Fruit fly (Drosophila melanogaster) whole organism, wandering third instar larva: ENCODE results near the gene Claspin.

Experiments
- Abd-B ChIP-seq: fragments of >200 bp; optimal IDR thresholded peaks from 2 replicates; lab custom pipeline; 2017; ENCODE audit warnings: missing biosample characterization, missing genetic modification characterization
- CG32264 ChIP-seq: fragments of 200-800 bp; sonication (Bioruptor generic); optimal IDR thresholded peaks from 2 replicates; lab custom pipeline; 2016; ENCODE audit warnings: missing biosample characterization, missing genetic modification characterization
- CG9705 ChIP-seq: fragments of 200-800 bp; sonication (Bioruptor generic); optimal IDR thresholded peaks from 2 replicates; lab custom pipeline; 2018; ENCODE audit warnings: missing biosample characterization, mild to moderate bottlenecking, missing genetic modification characterization
- CrebA ChIP-seq: fragments of 200-800 bp; sonication (Bioruptor generic); optimal IDR thresholded peaks from 2 replicates; lab custom pipeline; 2016; ENCODE audit warnings: missing biosample characterization, mild to moderate bottlenecking, missing genetic modification characterization, borderline replicate concordance
- Dfd ChIP-seq: fragments of >200 bp; optimal IDR thresholded peaks from 2 replicates; lab custom pipeline; 2017; ENCODE audit warnings: missing biosample characterization, missing genetic modification characterization
- Dif ChIP-seq: fragments of 200-275, 200-300 bp; sonication (Bioruptor generic); optimal IDR thresholded peaks from 2 replicates; lab custom pipeline; 2018; ENCODE audit warnings: missing biosample characterization, missing genetic modification characterization; ENCODE audit not compliant: partially characterized antibody
- GATAd ChIP-seq: sonication (Bioruptor generic); optimal IDR thresholded peaks from 2 replicates; lab custom pipeline; 2016; ENCODE audit warnings: missing biosample characterization, missing genetic modification characterization
- HLH106 ChIP-seq: fragments of 200-800 bp; optimal IDR thresholded peaks from 3 replicates; lab custom pipeline; 2019; ENCODE audit warnings: missing biosample characterization, mild to moderate bottlenecking, missing genetic modification characterization, moderate library complexity
- Hr83 ChIP-seq: fragments of 200-300 bp; sonication (Bioruptor generic); optimal IDR thresholded peaks from 2 replicates; lab custom pipeline; 2016; ENCODE audit warnings: missing biosample characterization, mild to moderate bottlenecking, missing genetic modification characterization, moderate library complexity; ENCODE audit not compliant: poor library complexity, severe bottlenecking
- Jra ChIP-seq: sonication (Bioruptor generic); optimal IDR thresholded peaks from 2 replicates; lab custom pipeline; 2016; ENCODE audit warnings: missing biosample characterization, missing genetic modification characterization
- Myc ChIP-seq: fragments of >200 bp; optimal IDR thresholded peaks from 2 replicates; lab custom pipeline; 2017
- OdsH ChIP-seq: fragments of 200-800 bp; sonication (Bioruptor generic); optimal IDR thresholded peaks from 2 replicates; lab custom pipeline; 2016; ENCODE audit warnings: missing biosample characterization, mild to moderate bottlenecking, missing genetic modification characterization
- Sp1 ChIP-seq: fragments of 200-800 bp; sonication (Bioruptor generic); optimal IDR thresholded peaks from 3 replicates; lab custom pipeline; 2019; ENCODE audit warnings: missing biosample characterization, mild to moderate bottlenecking, missing genetic modification characterization, moderate library complexity
- Vsx2 ChIP-seq: fragments of 200-300, 225-300 bp; sonication (Bioruptor generic); optimal IDR thresholded peaks from 2 replicates; lab custom pipeline; 2018; ENCODE audit warnings: missing biosample characterization, missing genetic modification characterization; ENCODE audit not compliant: partially characterized antibody
- br ChIP-seq: fragments of 200-800 bp; sonication (Bioruptor generic); optimal IDR thresholded peaks from 2 replicates; lab custom pipeline; 2016; ENCODE audit warnings: missing biosample characterization, missing genetic modification characterization
- brk ChIP-seq: fragments of 200-800 bp; sonication (Bioruptor generic); optimal IDR thresholded peaks from 2 replicates; lab custom pipeline; 2016; ENCODE audit warnings: missing biosample characterization, mild to moderate bottlenecking, missing genetic modification characterization
- dl ChIP-seq, 2 experiments: fragments of 175-275, 200-275 bp in 1 of 2; fragments of 200-275 bp in 1 of 2; sonication (Bioruptor generic); optimal IDR thresholded peaks; lab custom pipeline; 2018; ENCODE audit warnings: mild to moderate bottlenecking in 2 of 2, missing biosample characterization in 2 of 2, missing genetic modification characterization in 2 of 2, moderate library complexity in 2 of 2; ENCODE audit not compliant: partially characterized antibody in 2 of 2, insufficient read depth in 1 of 2
- dmrt93B ChIP-seq: fragments of 200-800 bp; sonication (Bioruptor generic); optimal IDR thresholded peaks from 2 replicates; lab custom pipeline; 2018; ENCODE audit warnings: missing biosample characterization, mild to moderate bottlenecking, missing genetic modification characterization
- dsf ChIP-seq: sonication (Bioruptor generic); optimal IDR thresholded peaks from 2 replicates; lab custom pipeline; 2016; ENCODE audit warnings: missing biosample characterization, missing genetic modification characterization, borderline replicate concordance
- ey ChIP-seq: fragments of 200-800 bp; sonication (Bioruptor generic); optimal IDR thresholded peaks from 2 replicates; lab custom pipeline; 2016; ENCODE audit warnings: missing biosample characterization, missing genetic modification characterization
- foxo ChIP-seq, 2 experiments: fragments of 200-800 bp; sonication (Bioruptor generic); optimal IDR thresholded peaks; 2 replicates in 1 of 2; 3 replicates in 1 of 2; lab custom pipeline; 2016 to 2017; ENCODE audit warnings: missing biosample characterization in 2 of 2, missing genetic modification characterization in 2 of 2
- fru ChIP-seq: fragments of 200-800 bp; sonication (Bioruptor generic); optimal IDR thresholded peaks from 3 replicates; lab custom pipeline; 2016; ENCODE audit warnings: missing biosample characterization, mild to moderate bottlenecking, missing genetic modification characterization
- h ChIP-seq: fragments of 200-800 bp; sonication (Bioruptor generic); optimal IDR thresholded peaks from 3 replicates; lab custom pipeline; 2016; ENCODE audit warnings: missing biosample characterization, mild to moderate bottlenecking, missing genetic modification characterization
- jim ChIP-seq: fragments of 175-275, 200-325 bp; sonication (Bioruptor generic); optimal IDR thresholded peaks from 2 replicates; lab custom pipeline; 2016; ENCODE audit warnings: missing biosample characterization, mild to moderate bottlenecking, missing genetic modification characterization
- lola ChIP-seq: fragments of >200 bp; optimal IDR thresholded peaks from 2 replicates; lab custom pipeline; 2017; ENCODE audit warnings: missing biosample characterization, missing genetic modification characterization
- psq ChIP-seq: fragments of 200-800 bp; sonication (Bioruptor generic); optimal IDR thresholded peaks from 3 replicates; lab custom pipeline; 2017; ENCODE audit warnings: missing biosample characterization, mild to moderate bottlenecking, missing genetic modification characterization, moderate library complexity
- rgr ChIP-seq: fragments of 200-800 bp; sonication (Bioruptor generic); optimal IDR thresholded peaks from 3 replicates; lab custom pipeline; 2016; ENCODE audit warnings: missing biosample characterization, mild to moderate bottlenecking, missing genetic modification characterization
- tai ChIP-seq: sonication (Bioruptor generic); optimal IDR thresholded peaks from 2 replicates; lab custom pipeline; 2016; ENCODE audit warnings: missing biosample characterization, missing genetic modification characterization
- usp ChIP-seq: fragments of >200 bp; optimal IDR thresholded peaks from 2 replicates; lab custom pipeline; 2017; ENCODE audit warnings: missing biosample characterization, missing genetic modification characterization
- woc ChIP-seq: sonication (Bioruptor generic); optimal IDR thresholded peaks from 2 replicates; lab custom pipeline; 2016; ENCODE audit warnings: missing biosample characterization, mild to moderate bottlenecking, missing genetic modification characterization

Claspin gene

DNA sequence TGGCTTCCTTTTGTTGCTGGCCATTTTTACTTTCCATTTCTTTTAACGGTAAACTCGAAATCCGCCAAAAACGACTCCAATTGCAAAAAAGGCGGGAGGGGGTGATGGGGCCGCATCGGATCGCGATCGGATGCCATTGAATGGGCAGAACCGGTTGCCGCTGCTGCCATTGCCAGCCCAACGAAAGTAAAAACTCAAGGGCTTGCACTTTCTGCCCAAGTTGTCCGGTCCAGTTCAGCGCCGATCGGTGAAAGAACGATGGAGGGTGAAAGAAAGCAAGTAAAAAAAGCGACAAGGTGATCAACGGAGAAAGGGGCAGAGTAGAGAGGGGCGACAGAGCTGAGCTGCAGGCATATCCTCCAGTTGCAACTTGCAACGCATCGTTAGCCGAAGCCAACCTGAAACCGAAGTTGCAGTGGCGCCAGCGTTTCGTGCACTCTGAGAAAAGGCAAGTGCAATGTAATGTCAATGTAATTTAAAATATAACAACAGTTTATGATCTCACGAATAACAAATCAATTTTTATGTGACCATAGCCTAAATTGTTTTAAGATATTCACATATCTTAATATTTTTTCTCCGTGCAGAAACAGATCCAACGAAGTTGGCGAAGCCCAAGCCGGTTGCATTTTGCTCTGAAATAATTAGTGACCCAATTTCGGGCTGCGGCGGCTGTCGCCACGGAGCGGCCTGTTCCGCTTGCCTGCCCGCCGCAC, 8.9 kb upstream of the Claspin start:
- no peak for TF ChIP-seq jim (GFP tag; lab: Kevin White, UChicago)
- peak; percentile 31 for TF ChIP-seq woc (GFP tag; lab: Kevin White, UChicago)
- TF ChIP-seq rgr: peak; percentile 63
- TF ChIP-seq h (GFP tag; lab: Kevin White, UChicago): peak; percentile 77
- no peak for TF ChIP-seq Abd-B (GFP tag; lab: Kevin White, UChicago)
- no peak for TF ChIP-seq GATAd (GFP tag; lab: Kevin White, UChicago)
- TF ChIP-seq CG9705 (GFP tag; lab: Kevin White, UChicago): no peak
- TF ChIP-seq dmrt93B: peak; percentile 34
- no peak for TF ChIP-seq tai (GFP tag; lab: Kevin White, UChicago)
- TF ChIP-seq fru (GFP tag; lab: Kevin White, UChicago): peak; percentile 75
- no peak for TF ChIP-seq usp (GFP tag; lab: Kevin White, UChicago)
- no peak for TF ChIP-seq lola (GFP tag; lab: Kevin White, UChicago)
- peak; percentile 65 for TF ChIP-seq Sp1 (GFP tag; lab: Kevin White, UChicago)
- peak; percentile 68 for TF ChIP-seq HLH106 (tag; lab: Kevin White, UChicago)
- peak in 1 of 2 experiments; percentile 61 for TF ChIP-seq foxo (GFP tag; optimal IDR thresholded peaks at IDR 0.05; lab: Kevin White, UChicago)
- TF ChIP-seq Myc (lab: Kevin White, UChicago): no peak
- no peak for TF ChIP-seq dsf (GFP tag; lab: Kevin White, UChicago)
- TF ChIP-seq CG32264 (GFP tag; lab: Kevin White, UChicago): no peak
- TF ChIP-seq psq (GFP tag; lab: Kevin White, UChicago): peak; percentile 46
- no peak for TF ChIP-seq Jra (GFP tag; lab: Kevin White, UChicago)
- TF ChIP-seq br (GFP tag; lab: Kevin White, UChicago): peak; percentile 59
- peak; percentile 60 for TF ChIP-seq OdsH (GFP tag; lab: Kevin White, UChicago)
- peak; percentile 68 for TF ChIP-seq ey
- no peak for TF ChIP-seq Dfd
- no peak for TF ChIP-seq brk
- TF ChIP-seq Dif (GFP tag; lab: Kevin White, UChicago): no peak
- TF ChIP-seq, all 38 proteins: peak for 12

DNA sequence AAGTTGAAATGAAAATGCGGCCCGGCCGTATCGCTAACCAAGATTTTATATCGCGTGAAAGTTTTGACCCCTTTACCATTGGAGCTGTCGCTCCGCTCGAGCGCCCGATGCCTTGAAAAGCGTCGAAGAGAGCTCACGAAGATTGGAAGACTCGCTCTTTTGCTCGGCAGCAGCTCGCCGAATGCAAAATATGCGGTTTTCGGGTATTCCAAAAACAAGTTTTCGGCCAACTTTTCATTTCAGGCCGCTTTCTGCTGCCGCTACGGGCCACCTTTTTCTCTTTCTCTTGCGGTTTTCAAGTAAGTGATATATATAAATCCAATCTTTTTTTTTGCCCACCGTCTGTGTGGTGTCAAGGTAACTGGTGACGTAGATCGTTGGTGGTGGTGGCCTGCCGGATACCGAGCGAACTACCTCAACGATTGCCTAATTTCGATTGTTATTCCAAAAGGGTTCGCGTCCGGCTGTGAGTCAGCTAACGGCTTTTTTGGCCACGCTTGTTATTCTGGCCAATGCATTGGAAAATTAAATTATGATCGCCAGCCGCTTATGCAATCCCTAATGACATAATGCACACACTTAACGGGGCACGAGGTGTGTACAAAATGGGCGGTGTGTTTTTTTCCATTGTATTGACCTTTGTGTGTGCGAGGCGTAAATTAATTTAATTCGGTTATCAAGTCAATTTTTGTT, 5.4 kb upstream of the Claspin start, which contains the start of gene dyl:
dyl (minus strand) TSS at position 28 of the 693 bp plus-strand sequence.
- no peak for TF ChIP-seq psq (GFP tag; lab: Kevin White, UChicago)
- TF ChIP-seq fru (GFP tag; lab: Kevin White, UChicago): no peak
- TF ChIP-seq br (GFP tag; lab: Kevin White, UChicago): no peak
- no peak for TF ChIP-seq CG32264 (GFP tag; lab: Kevin White, UChicago)
- TF ChIP-seq dmrt93B: no peak
- TF ChIP-seq HLH106 (tag; lab: Kevin White, UChicago): no peak
- TF ChIP-seq Abd-B (GFP tag; lab: Kevin White, UChicago): no peak
- TF ChIP-seq OdsH (GFP tag; lab: Kevin White, UChicago): no peak
- no peak for TF ChIP-seq Hr83 (GFP tag; lab: Kevin White, UChicago)
- no peak for TF ChIP-seq GATAd (GFP tag; lab: Kevin White, UChicago)
- TF ChIP-seq Jra (GFP tag; lab: Kevin White, UChicago): no peak

DNA sequence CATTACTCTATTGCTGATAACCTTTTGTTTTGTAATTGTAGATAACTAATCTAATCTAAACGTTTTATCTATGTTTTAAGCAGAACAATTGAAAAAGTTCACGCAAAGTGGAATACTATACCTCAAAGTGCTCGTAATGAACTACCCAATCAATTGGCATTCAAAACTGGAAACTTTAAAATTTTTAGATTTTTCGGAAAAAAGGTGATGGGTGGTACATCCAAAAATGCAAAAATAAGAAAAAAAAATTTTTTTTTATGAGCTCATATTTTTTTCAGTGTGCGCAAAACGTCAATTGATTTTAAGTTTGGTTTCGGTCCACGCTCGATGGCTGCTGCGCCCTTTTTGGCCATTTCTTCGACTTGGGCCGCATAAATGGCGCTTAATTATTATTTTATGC, 2.7 kb upstream of the Claspin start:
- TF ChIP-seq HLH106 (tag; lab: Kevin White, UChicago) (no peak), foxo (GFP tag; optimal IDR thresholded peaks at IDR 0.05; lab: Kevin White, UChicago) (no peak), CrebA (GFP tag; lab: Kevin White, UChicago) (no peak), Myc (lab: Kevin White, UChicago) (no peak), lola (GFP tag; lab: Kevin White, UChicago) (no peak), Vsx2 (no peak), jim (GFP tag; lab: Kevin White, UChicago) (no peak), GATAd (GFP tag; lab: Kevin White, UChicago) (no peak), dl (GFP tag; optimal IDR thresholded peaks at IDR 0.05; lab: Kevin White, UChicago; ENCODE audit: insufficient read depth in 1 of 2, partially characterized antibody in 2 of 2) (no peak), Dif (GFP tag; lab: Kevin White, UChicago) (no peak)
